Worm (Caenorhabditis elegans) whole organism, early embryonic: ENCODE data around the gene srr-10.

Experiments used
- F13C5.2 ChIP-seq: sonication (generic microtip); optimal IDR thresholded peaks from 2 replicates; lab custom pipeline; 2017; ENCODE audit warnings: mild to moderate bottlenecking, missing genetic modification characterization, inconsistent platforms, missing compliant biosample characterization
- ama-1 ChIP-seq: fragments of 150-350 bp; optimal IDR thresholded peaks from 2 replicates; lab custom pipeline; 2014
- ceh-13 ChIP-seq: fragments of 200-800 bp; sonication (Bioruptor generic); optimal IDR thresholded peaks from 2 replicates; lab custom pipeline; 2018; ENCODE audit warnings: mild to moderate bottlenecking, missing genetic modification characterization, missing compliant biosample characterization
- flt-1 ChIP-seq: fragments of 200-800 bp; sonication (Bioruptor generic); IDR thresholded peaks from 2 replicates; pipeline ENCODE4 v1.3.6; 2022; ENCODE audit warnings: missing genetic modification characterization, missing compliant biosample characterization
- tbx-11 ChIP-seq: fragments of 200-800 bp; sonication (Bioruptor generic); IDR thresholded peaks from 2 replicates; pipeline ENCODE4 v1.3.6; 2022; ENCODE audit warnings: missing genetic modification characterization, missing compliant biosample characterization

DNA sequence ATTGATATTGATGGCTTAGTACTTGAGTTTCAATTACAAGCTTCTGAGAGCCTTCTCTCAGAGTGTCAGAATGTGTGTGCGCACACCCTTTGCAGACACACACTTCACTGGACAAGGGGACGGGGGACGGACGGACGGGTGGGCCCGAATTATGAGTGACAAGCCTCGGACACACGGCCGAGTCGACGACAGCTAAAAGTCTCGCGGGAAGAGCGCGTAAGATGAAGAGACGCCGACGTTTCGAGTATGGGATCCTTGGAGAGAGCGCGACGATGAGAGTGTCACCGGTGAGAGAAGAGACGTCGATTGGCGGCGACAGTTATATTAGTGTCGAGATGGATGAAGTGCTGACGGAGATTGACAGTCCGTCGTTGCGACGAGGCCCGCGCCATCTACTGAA lies 10.5 kb downstream of the srr-10 start:
- TF ChIP-seq ama-1 (lab: Kevin White, UChicago), result no peak
- TF ChIP-seq ceh-13 (GFP tag; lab: Kevin White, UChicago), result no peak
- TF ChIP-seq F13C5.2 (tag; lab: Kevin White, UChicago), result no peak
- TF ChIP-seq flt-1 (GFP tag; lab: Robert Waterston, UW), result no peak
- TF ChIP-seq tbx-11 (GFP tag; lab: Robert Waterston, UW), result no peak
